Fruit fly (Drosophila melanogaster): ENCODE measurements around the gene Pdp.

The Pdp gene

dm6 chrX:7698000-7698896 lies 36.2 kb downstream of the Pdp start (continued):
- TF ChIP-seq fd102C (GFP tag; optimal IDR thresholded peaks at IDR 0.05) (no peak), CG34422 (GFP tag; IDR thresholded peaks at IDR 0.05) (peak; percentile 97), tna (GFP tag; IDR thresholded peaks at IDR 0.05; ENCODE audit: partially characterized antibody) (no peak), CG11085 (GFP tag; IDR thresholded peaks at IDR 0.05) (peak; percentile 93), hbn (GFP tag; IDR thresholded peaks at IDR 0.05; ENCODE audit: partially characterized antibody) (no peak), Adf1 (GFP tag; IDR thresholded peaks at IDR 0.05) (peak; percentile 81), CG18011 (GFP tag; optimal IDR thresholded peaks at IDR 0.05) (peak; percentile 85), Awh (GFP tag; IDR thresholded peaks at IDR 0.05) (peak; percentile 95), pzg (GFP tag; optimal IDR thresholded peaks at IDR 0.05) (peak; percentile 6), gce (GFP tag; IDR thresholded peaks at IDR 0.05) (peak; percentile 85; the same call in 2 of the 3 replicates), CG15073 (GFP tag; optimal IDR thresholded peaks at IDR 0.05) (peak; percentile 48), stwl (tag; optimal IDR thresholded peaks at IDR 0.05) (no peak), CG5953 (GFP tag; IDR thresholded peaks at IDR 0.05) (peak; percentile 89), CG8359 (GFP tag; optimal IDR thresholded peaks at IDR 0.05; ENCODE audit: borderline replicate concordance) (peak; percentile 86), Xrp1 (GFP tag; IDR thresholded peaks at IDR 0.05) (peak; percentile 95), Eip74EF (GFP tag; optimal IDR thresholded peaks at IDR 0.05) (peak in 1 of 2 experiments; percentile 97), Kr (GFP tag; optimal IDR thresholded peaks at IDR 0.05) (no peak), CG13424 (tag; optimal IDR thresholded peaks at IDR 0.05) (peak; percentile 96), CG14710 (tag; optimal IDR thresholded peaks at IDR 0.05) (peak; percentile 88), CG18476 (GFP tag; optimal IDR thresholded peaks at IDR 0.05) (peak; percentile 95), nom (GFP tag; optimal IDR thresholded peaks at IDR 0.05) (peak; percentile 85), CG13894 (tag; optimal IDR thresholded peaks at IDR 0.05) (peak; percentile 92), mam (GFP tag; optimal IDR thresholded peaks at IDR 0.05) (peak; percentile 91), Med (GFP tag) (peak; percentile 98), MTF-1 (GFP tag; optimal IDR thresholded peaks at IDR 0.05; ENCODE audit: borderline replicate concordance) (peak; percentile 82), CG1603 (tag; optimal IDR thresholded peaks at IDR 0.05) (peak; percentile 88), CG12769 (tag; optimal IDR thresholded peaks at IDR 0.05) (peak; percentile 95), dati (GFP tag; IDR thresholded peaks at IDR 0.05) (peak; percentile 76; the same call in 1 of the 2 replicates), psq (GFP tag; optimal IDR thresholded peaks at IDR 0.05) (peak; percentile 91), sob (GFP tag; IDR thresholded peaks at IDR 0.05) (peak; percentile 96), repo (GFP tag; optimal IDR thresholded peaks at IDR 0.05) (peak; percentile 84), wdn (GFP tag; IDR thresholded peaks at IDR 0.05) (peak; percentile 90), Sry-δ (GFP tag; optimal IDR thresholded peaks at IDR 0.05) (peak; percentile 57), CG17912 (GFP tag; optimal IDR thresholded peaks at IDR 0.05) (no peak), HmgZ (tag; optimal IDR thresholded peaks at IDR 0.05) (peak; percentile 96), fd3F (GFP tag; optimal IDR thresholded peaks at IDR 0.05) (peak; percentile 96), danr (GFP tag; IDR thresholded peaks at IDR 0.05) (peak; percentile 90), CG14441 (GFP tag; IDR thresholded peaks at IDR 0.05) (peak; percentile 97), CG3995 (GFP tag; optimal IDR thresholded peaks at IDR 0.05) (peak; percentile 71), CG8388 (GFP tag; optimal IDR thresholded peaks at IDR 0.05) (peak; percentile 95), CG17568 (GFP tag; optimal IDR thresholded peaks at IDR 0.05) (peak; percentile 89), Blimp-1 (GFP tag; optimal IDR thresholded peaks at IDR 0.05) (peak; percentile 94), CG7987 (GFP tag; optimal IDR thresholded peaks at IDR 0.05) (peak; percentile 78), ham (GFP tag; IDR thresholded peaks at IDR 0.05) (peak; percentile 89), YL-1 (GFP tag; optimal IDR thresholded peaks at IDR 0.05) (peak; percentile 84), dmrt99B (tag; optimal IDR thresholded peaks at IDR 0.05) (peak; percentile 98), CG8089 (GFP tag; optimal IDR thresholded peaks at IDR 0.05) (peak; percentile 82)
